Fruit fly (Drosophila melanogaster): Measurements from ENCODE around the gene CG17211.

Gene CG17211

DNA sequence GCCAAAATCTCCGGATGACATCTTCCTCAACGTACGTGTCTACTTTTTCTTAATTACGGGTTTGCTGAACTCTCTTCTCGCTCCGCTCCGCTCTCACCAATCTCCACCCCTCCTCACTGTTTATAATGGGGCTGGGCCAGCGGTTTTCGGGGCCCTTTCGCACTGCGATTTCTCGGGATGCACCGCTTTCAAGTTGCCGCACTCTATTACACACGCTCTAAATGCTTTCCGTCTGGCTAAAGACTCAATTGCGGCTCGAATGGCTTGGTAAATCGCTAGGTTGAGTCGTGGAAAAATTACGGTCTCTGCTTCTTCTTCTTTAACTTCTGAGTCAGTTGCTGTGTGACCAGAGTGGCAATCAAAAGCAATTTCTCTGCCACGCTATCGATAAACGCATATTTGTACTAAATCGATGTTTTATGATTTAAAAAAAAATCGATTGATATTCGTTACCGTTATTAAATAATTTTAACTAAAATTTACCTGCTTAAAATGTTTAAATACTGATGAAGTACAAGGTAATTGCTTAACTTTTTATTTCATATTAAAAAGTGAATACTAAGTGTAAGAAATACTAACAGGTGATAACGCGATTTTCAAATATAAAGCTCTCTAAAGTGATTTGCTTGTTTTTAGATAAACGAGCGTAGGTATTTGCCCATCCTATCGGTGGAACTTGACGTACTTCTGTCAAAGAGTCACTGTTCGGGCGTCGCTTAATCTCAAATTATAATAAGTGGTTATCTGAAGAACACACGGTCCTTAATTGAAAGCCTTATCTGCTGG is 5.2 kb upstream of the CG17211 start, which contains the start of the genes Rab6 and Phae1 (continued):
- TF ChIP-seq hbn (GFP tag; IDR thresholded peaks at IDR 0.05; ENCODE audit: partially characterized antibody) (peak; percentile 74), toy (GFP tag; IDR thresholded peaks at IDR 0.05) (no peak), exex (tag; optimal IDR thresholded peaks at IDR 0.05) (peak; percentile 87), ATbp (GFP tag; optimal IDR thresholded peaks at IDR 0.05) (no peak), Chrac-16 (GFP tag; optimal IDR thresholded peaks at IDR 0.05) (no peak), Nf-YC (tag; optimal IDR thresholded peaks at IDR 0.05) (peak; percentile 40), CG2129 (GFP tag; IDR thresholded peaks at IDR 0.05; ENCODE audit: partially characterized antibody) (peak; percentile 55; the same call in 1 of the 2 replicates), hkb (optimal IDR thresholded peaks at IDR 0.05) (no peak), hkb (GFP tag; IDR thresholded peaks at IDR 0.05) (0 out of 2 replicates have a peak, but pooled peaks have one; percentile 34), nmo (GFP tag; optimal IDR thresholded peaks at IDR 0.05) (peak; percentile 44), CG9932 (GFP tag; IDR thresholded peaks at IDR 0.05) (no peak), CG8089 (GFP tag; optimal IDR thresholded peaks at IDR 0.05) (no peak), HHEX (GFP tag; optimal IDR thresholded peaks at IDR 0.05) (no peak), fd64A (GFP tag; optimal IDR thresholded peaks at IDR 0.05) (no peak), CG17328 (GFP tag; IDR thresholded peaks at IDR 0.05) (no peak), CG17802 (tag; optimal IDR thresholded peaks at IDR 0.05) (no peak), sima (GFP tag; optimal IDR thresholded peaks at IDR 0.05) (no peak), CG18262 (tag; optimal IDR thresholded peaks at IDR 0.05) (peak; percentile 13), CG31365 (tag; optimal IDR thresholded peaks at IDR 0.05) (no peak), CG13775 (GFP tag; optimal IDR thresholded peaks at IDR 0.05) (no peak), Doc3 (GFP tag; IDR thresholded peaks at IDR 0.05; ENCODE audit: partially characterized antibody) (peak; percentile 74; the same call in 2 of the 3 replicates), grn (GFP tag; optimal IDR thresholded peaks at IDR 0.05) (no peak), CG10462 (GFP tag; optimal IDR thresholded peaks at IDR 0.05) (peak; percentile 27), vfl (GFP tag; optimal IDR thresholded peaks at IDR 0.05) (no peak), zen (tag; optimal IDR thresholded peaks at IDR 0.05) (peak; percentile 0), CG6791 (GFP tag; IDR thresholded peaks at IDR 0.05; ENCODE audit: partially characterized antibody) (peak; percentile 81), CG8290 (GFP tag; optimal IDR thresholded peaks at IDR 0.05) (peak; percentile 59), CG8290 (tag; optimal IDR thresholded peaks at IDR 0.05) (no peak), Sry-δ (GFP tag; optimal IDR thresholded peaks at IDR 0.05) (peak; percentile 70), pros (GFP tag; optimal IDR thresholded peaks at IDR 0.05) (peak; percentile 6), Dek (tag; optimal IDR thresholded peaks at IDR 0.05) (no peak), zfh2 (GFP tag; optimal IDR thresholded peaks at IDR 0.05) (no peak), CG6765 (GFP tag; optimal IDR thresholded peaks at IDR 0.05) (no peak), ase (GFP tag; IDR thresholded peaks at IDR 0.05) (no peak), MESR4 (GFP tag; optimal IDR thresholded peaks at IDR 0.05) (peak; percentile 99), dimm (GFP tag; IDR thresholded peaks at IDR 0.05) (no peak), CG10267 (tag; optimal IDR thresholded peaks at IDR 0.05) (peak; percentile 56), fu2 (GFP tag; optimal IDR thresholded peaks at IDR 0.05) (no peak), CG2116 (GFP tag; optimal IDR thresholded peaks at IDR 0.05) (peak; percentile 85), ken (GFP tag; IDR thresholded peaks at IDR 0.05) (no peak), CG12942 (GFP tag; optimal IDR thresholded peaks at IDR 0.05) (no peak), zen2 (GFP tag; IDR thresholded peaks at IDR 0.05; ENCODE audit: partially characterized antibody) (peak; percentile 62; the same call in 1 of the 3 replicates), gsb-n (tag; optimal IDR thresholded peaks at IDR 0.05) (peak; percentile 40), phol (tag; optimal IDR thresholded peaks at IDR 0.05) (peak; percentile 27), CG13287 (GFP tag; IDR thresholded peaks at IDR 0.05; ENCODE audit: partially characterized antibody) (peak; percentile 84), row (GFP tag; IDR thresholded peaks at IDR 0.05) (0 out of 3 replicates have a peak, but pooled peaks have one; percentile 24), stwl (tag; optimal IDR thresholded peaks at IDR 0.05) (peak; percentile 98), Deaf1 (tag; optimal IDR thresholded peaks at IDR 0.05) (no peak), seq (GFP tag; IDR thresholded peaks at IDR 0.05) (peak; percentile 18; the same call in 1 of the 2 replicates)

Measured in whole organism, embryonic.